Fruit fly (Drosophila melanogaster): Measurements from ENCODE around the gene Sr-CIV.

The Sr-CIV gene

DNA sequence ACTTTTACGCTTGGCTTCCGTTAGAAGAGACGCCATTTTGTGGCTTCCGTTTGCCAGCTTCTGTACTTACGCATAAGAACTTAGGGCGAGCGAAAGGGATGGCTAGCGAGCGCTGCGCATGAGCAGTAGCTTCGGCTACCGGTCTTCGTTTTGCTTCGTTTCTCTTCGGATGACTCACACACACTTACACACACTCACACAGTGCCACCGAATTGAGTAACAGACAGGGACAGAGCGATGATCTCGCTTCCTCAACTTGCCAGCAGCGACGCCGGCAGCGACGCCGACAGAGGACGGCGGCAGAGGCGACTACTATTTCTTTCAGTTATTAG, 15.5 kb upstream of the Sr-CIV start (continued):
- TF ChIP-seq CG11504 (tag; optimal IDR thresholded peaks at IDR 0.05) = no peak
- peak; percentile 3 for TF ChIP-seq nmo (GFP tag; optimal IDR thresholded peaks at IDR 0.05)
- TF ChIP-seq CG8388 (GFP tag; optimal IDR thresholded peaks at IDR 0.05) = no peak
- no peak for TF ChIP-seq dan (GFP tag; IDR thresholded peaks at IDR 0.05)
- TF ChIP-seq Atf-2 (GFP tag; optimal IDR thresholded peaks at IDR 0.05) = no peak
- TF ChIP-seq Doc2 (GFP tag; IDR thresholded peaks at IDR 0.05) = no peak
- TF ChIP-seq CG17829 (tag; optimal IDR thresholded peaks at IDR 0.05) = no peak
- no peak for TF ChIP-seq danr (GFP tag; IDR thresholded peaks at IDR 0.05)
- no peak for TF ChIP-seq hkb (optimal IDR thresholded peaks at IDR 0.05)
- no peak for TF ChIP-seq hkb (GFP tag; IDR thresholded peaks at IDR 0.05)
- no peak for TF ChIP-seq TFAM (GFP tag; optimal IDR thresholded peaks at IDR 0.05)
- no peak for TF ChIP-seq ac (GFP tag; optimal IDR thresholded peaks at IDR 0.05)
- no peak for TF ChIP-seq pb (GFP tag; optimal IDR thresholded peaks at IDR 0.05)
- no peak for TF ChIP-seq CG7357 (GFP tag; IDR thresholded peaks at IDR 0.05)
- TF ChIP-seq CG33557 (GFP tag; optimal IDR thresholded peaks at IDR 0.05) = no peak
- no peak for TF ChIP-seq Antp (GFP tag; optimal IDR thresholded peaks at IDR 0.05)
- TF ChIP-seq maf-S (GFP tag; optimal IDR thresholded peaks at IDR 0.05) = no peak
- peak; percentile 88 for TF ChIP-seq Adf1 (GFP tag; IDR thresholded peaks at IDR 0.05)
- TF ChIP-seq Hmx (GFP tag; optimal IDR thresholded peaks at IDR 0.05) = no peak
- TF ChIP-seq CrebB (tag; optimal IDR thresholded peaks at IDR 0.05) = no peak
- no peak for TF ChIP-seq CG7928 (GFP tag; optimal IDR thresholded peaks at IDR 0.05)
- no peak for TF ChIP-seq CG6689 (GFP tag; IDR thresholded peaks at IDR 0.05)
- no peak for TF ChIP-seq Mes4 (GFP tag; optimal IDR thresholded peaks at IDR 0.05)
- no peak for TF ChIP-seq sc (optimal IDR thresholded peaks at IDR 0.05)
- no peak for TF ChIP-seq sc (GFP tag; optimal IDR thresholded peaks at IDR 0.05)
- no peak for TF ChIP-seq dmrt99B (tag; optimal IDR thresholded peaks at IDR 0.05)
- TF ChIP-seq eve (GFP tag; optimal IDR thresholded peaks at IDR 0.05) = no peak
- TF ChIP-seq CG7987 (GFP tag; optimal IDR thresholded peaks at IDR 0.05) = no peak
- TF ChIP-seq CG6254 (GFP tag; optimal IDR thresholded peaks at IDR 0.05) = no peak
- no peak for TF ChIP-seq Abd-B (GFP tag; optimal IDR thresholded peaks at IDR 0.05)
- TF ChIP-seq p53 (GFP tag; optimal IDR thresholded peaks at IDR 0.05) = no peak
- no peak for TF ChIP-seq CG4282 (GFP tag; optimal IDR thresholded peaks at IDR 0.05)
- TF ChIP-seq CG30020 (tag; optimal IDR thresholded peaks at IDR 0.05) = no peak
- peak; percentile 67 for TF ChIP-seq Med (GFP tag)
- no peak for TF ChIP-seq CG7786 (GFP tag; optimal IDR thresholded peaks at IDR 0.05)
- TF ChIP-seq Rfx (GFP tag; IDR thresholded peaks at IDR 0.05) = 0 out of 2 replicates have a peak, but pooled peaks have one; percentile 4
- no peak for TF ChIP-seq CG2202 (tag; optimal IDR thresholded peaks at IDR 0.05)
- TF ChIP-seq bowl (GFP tag; IDR thresholded peaks at IDR 0.05) = peak; percentile 93
- TF ChIP-seq CG14667 (GFP tag; IDR thresholded peaks at IDR 0.05) = no peak
- TF ChIP-seq az2 (GFP tag; optimal IDR thresholded peaks at IDR 0.05) = no peak
- no peak for TF ChIP-seq Xbp1 (GFP tag; optimal IDR thresholded peaks at IDR 0.05)
- TF ChIP-seq CG4360 (GFP tag; IDR thresholded peaks at IDR 0.05) = 0 out of 2 replicates have a peak, but pooled peaks have one; percentile 27
- TF ChIP-seq CG1647 (GFP tag; optimal IDR thresholded peaks at IDR 0.05) = no peak
- no peak for TF ChIP-seq CG9876 (GFP tag; optimal IDR thresholded peaks at IDR 0.05)
- no peak for TF ChIP-seq CG4328 (GFP tag; optimal IDR thresholded peaks at IDR 0.05)
- TF ChIP-seq CG3281 (GFP tag; optimal IDR thresholded peaks at IDR 0.05) = no peak
- TF ChIP-seq CG18476 (GFP tag; optimal IDR thresholded peaks at IDR 0.05) = no peak
- TF ChIP-seq CG17328 (GFP tag; IDR thresholded peaks at IDR 0.05) = no peak
- no peak for TF ChIP-seq CG3847 (GFP tag; IDR thresholded peaks at IDR 0.05)
- no peak for TF ChIP-seq cad (GFP tag; optimal IDR thresholded peaks at IDR 0.05)
- TF ChIP-seq Fer2 (tag; optimal IDR thresholded peaks at IDR 0.05) = no peak
- no peak for TF ChIP-seq Stat92E (GFP tag; optimal IDR thresholded peaks at IDR 0.05)
- TF ChIP-seq fd102C (GFP tag; optimal IDR thresholded peaks at IDR 0.05) = no peak
- no peak for TF ChIP-seq klu (GFP tag; IDR thresholded peaks at IDR 0.05)

Measured in whole organism, embryonic.